Fruit fly (Drosophila melanogaster) whole organism, prepupa: Measurements from ENCODE around the gene CG3909.

Source experiments
- Blimp-1 ChIP-seq: fragments of 200-800 bp; sonication (Bioruptor generic); optimal IDR thresholded peaks from 3 replicates; lab custom pipeline; 2017; ENCODE audit warnings: missing biosample characterization, missing genetic modification characterization, mild to moderate bottlenecking, moderate library complexity, missing genetic modification reagents
- CG10631 ChIP-seq: fragments of 200-800 bp; sonication (Bioruptor generic); optimal IDR thresholded peaks from 2 replicates; lab custom pipeline; 2016; ENCODE audit warnings: missing biosample characterization, missing genetic modification characterization
- CG10669 ChIP-seq: fragments of 200-800 bp; sonication (Bioruptor generic); optimal IDR thresholded peaks from 3 replicates; lab custom pipeline; 2018; ENCODE audit warnings: missing biosample characterization, mild to moderate bottlenecking, missing genetic modification characterization, moderate library complexity
- CG11762 ChIP-seq: fragments of 200-800 bp; sonication (Bioruptor generic); optimal IDR thresholded peaks from 3 replicates; lab custom pipeline; 2016; ENCODE audit warnings: missing biosample characterization, missing genetic modification characterization; ENCODE audit not compliant: insufficient read depth
- CG11902 ChIP-seq: fragments of 200-800 bp; sonication (Bioruptor generic); optimal IDR thresholded peaks from 3 replicates; lab custom pipeline; 2016; ENCODE audit warnings: missing biosample characterization, missing genetic modification characterization
- CG15336 ChIP-seq: fragments of 200-800 bp; sonication (Bioruptor generic); IDR thresholded peaks from 2 replicates; pipeline ENCODE4 v1.3.6; 2022; ENCODE audit warnings: missing biosample characterization, missing genetic modification characterization
- CG1621 ChIP-seq: fragments of 200-800 bp; sonication (Bioruptor generic); optimal IDR thresholded peaks from 3 replicates; lab custom pipeline; 2018; ENCODE audit warnings: missing biosample characterization, mild to moderate bottlenecking, missing genetic modification characterization
- CG16779 ChIP-seq: fragments of 200-800 bp; sonication (Bioruptor generic); optimal IDR thresholded peaks from 3 replicates; lab custom pipeline; 2017; ENCODE audit warnings: missing biosample characterization, mild to moderate bottlenecking, missing genetic modification characterization
- CG3032 ChIP-seq: fragments of 200-800 bp; optimal IDR thresholded peaks from 2 replicates; lab custom pipeline; 2019; ENCODE audit warnings: missing biosample characterization, mild to moderate bottlenecking, missing genetic modification characterization, moderate library complexity
- CG31627 ChIP-seq: fragments of 200-800 bp; sonication (Bioruptor generic); optimal IDR thresholded peaks from 3 replicates; lab custom pipeline; 2016; ENCODE audit warnings: missing biosample characterization, missing genetic modification characterization
- CG32006 ChIP-seq: fragments of 200-800 bp; sonication (Bioruptor generic); optimal IDR thresholded peaks from 3 replicates; lab custom pipeline; 2017; ENCODE audit warnings: missing biosample characterization, mild to moderate bottlenecking, missing genetic modification characterization
- CG34406 ChIP-seq: fragments of 200-800 bp; sonication (Bioruptor generic); optimal IDR thresholded peaks from 3 replicates; lab custom pipeline; 2016; ENCODE audit warnings: missing biosample characterization, missing genetic modification characterization
- CG3919 ChIP-seq: fragments of 200-800 bp; sonication (Bioruptor generic); optimal IDR thresholded peaks from 3 replicates; lab custom pipeline; 2016; ENCODE audit warnings: missing biosample characterization, missing genetic modification characterization
- CG4318 ChIP-seq: fragments of 200-800 bp; sonication (Bioruptor generic); optimal IDR thresholded peaks from 3 replicates; lab custom pipeline; 2017; ENCODE audit warnings: missing biosample characterization, mild to moderate bottlenecking, missing genetic modification characterization
- CG6163 ChIP-seq: fragments of 200-800 bp; sonication (Bioruptor generic); IDR thresholded peaks from 3 replicates; pipeline ENCODE4 v1.3.6; 2022; ENCODE audit warnings: missing biosample characterization, missing genetic modification characterization
- CG6276 ChIP-seq: fragments of 200-800 bp; sonication (Bioruptor generic); optimal IDR thresholded peaks from 2 replicates; lab custom pipeline; 2017; ENCODE audit warnings: missing biosample characterization, mild to moderate bottlenecking, missing genetic modification characterization
- CG6792 ChIP-seq: fragments of 200-800 bp; sonication (Bioruptor generic); optimal IDR thresholded peaks from 3 replicates; lab custom pipeline; 2016; ENCODE audit warnings: missing biosample characterization, missing genetic modification characterization
- CG6808 ChIP-seq: fragments of 200-800 bp; sonication (Bioruptor generic); optimal IDR thresholded peaks from 3 replicates; lab custom pipeline; 2017; ENCODE audit warnings: missing biosample characterization, missing genetic modification characterization, mild to moderate bottlenecking, moderate library complexity, missing genetic modification reagents
- CG6854 ChIP-seq: fragments of 200-800 bp; sonication (Bioruptor generic); optimal IDR thresholded peaks from 2 replicates; lab custom pipeline; 2017; ENCODE audit warnings: missing biosample characterization, mild to moderate bottlenecking, missing genetic modification characterization
- CG8319 ChIP-seq: fragments of 200-800 bp; sonication (Bioruptor generic); optimal IDR thresholded peaks from 3 replicates; lab custom pipeline; 2016; ENCODE audit warnings: missing biosample characterization, missing genetic modification characterization
- CG8632 ChIP-seq: fragments of 200-800 bp; sonication (Bioruptor generic); optimal IDR thresholded peaks from 3 replicates; lab custom pipeline; 2016; ENCODE audit warnings: missing biosample characterization, missing genetic modification characterization
- CG9139 ChIP-seq: fragments of 200-800 bp; sonication (Bioruptor generic); optimal IDR thresholded peaks from 3 replicates; lab custom pipeline; 2017; ENCODE audit warnings: missing biosample characterization, mild to moderate bottlenecking, missing genetic modification characterization
- Eip78C ChIP-seq: fragments of 200-800 bp; sonication (Bioruptor generic); peaks from one replicate; lab custom pipeline; 2016; ENCODE audit warnings: missing biosample characterization, missing genetic modification characterization
- Eip93F ChIP-seq: fragments of 200-800 bp; sonication (Bioruptor generic); optimal IDR thresholded peaks from 2 replicates; lab custom pipeline; 2016; ENCODE audit warnings: missing biosample characterization, mild to moderate bottlenecking, missing genetic modification characterization
- Ets21C ChIP-seq: fragments of 200-800 bp; sonication (Bioruptor generic); optimal IDR thresholded peaks from 3 replicates; lab custom pipeline; 2016; ENCODE audit warnings: missing biosample characterization, missing genetic modification characterization
- Ets96B ChIP-seq: fragments of 200-800 bp; optimal IDR thresholded peaks from 2 replicates; lab custom pipeline; 2019; ENCODE audit warnings: missing biosample characterization, mild to moderate bottlenecking, missing genetic modification characterization, moderate library complexity
- Hr38 ChIP-seq: sonication (Bioruptor generic); optimal IDR thresholded peaks from 2 replicates; lab custom pipeline; 2016; ENCODE audit warnings: missing biosample characterization, missing genetic modification characterization
- Hr39 ChIP-seq: fragments of 200-800 bp; sonication (Bioruptor generic); optimal IDR thresholded peaks from 2 replicates; lab custom pipeline; 2016; ENCODE audit warnings: missing biosample characterization, missing genetic modification characterization
- Hr4 ChIP-seq: fragments of 200-800 bp; sonication (Bioruptor generic); optimal IDR thresholded peaks from 3 replicates; lab custom pipeline; 2016; ENCODE audit warnings: missing biosample characterization, missing genetic modification characterization
- Lpt ChIP-seq: fragments of 200-800 bp; sonication (Bioruptor generic); optimal IDR thresholded peaks from 3 replicates; lab custom pipeline; 2016; ENCODE audit warnings: missing biosample characterization, missing genetic modification characterization
- OdsH ChIP-seq: fragments of 200-800 bp; sonication (Bioruptor generic); optimal IDR thresholded peaks from 3 replicates; lab custom pipeline; 2016; ENCODE audit warnings: missing biosample characterization, missing genetic modification characterization
- Smox ChIP-seq: fragments of 200-800 bp; sonication (Bioruptor generic); optimal IDR thresholded peaks from 3 replicates; lab custom pipeline; 2016; ENCODE audit warnings: missing biosample characterization, missing genetic modification characterization
- Sox14 ChIP-seq: fragments of 200-800 bp; sonication (Bioruptor generic); optimal IDR thresholded peaks from 3 replicates; lab custom pipeline; 2016; ENCODE audit warnings: missing biosample characterization, missing genetic modification characterization
- Sox15 ChIP-seq: fragments of 200-800 bp; sonication (Bioruptor generic); optimal IDR thresholded peaks from 3 replicates; lab custom pipeline; 2016; ENCODE audit warnings: missing biosample characterization, missing genetic modification characterization
- achi ChIP-seq: fragments of 200-800 bp; sonication (Bioruptor generic); optimal IDR thresholded peaks from 3 replicates; lab custom pipeline; 2016; ENCODE audit warnings: missing biosample characterization, missing genetic modification characterization
- acj6 ChIP-seq: fragments of 200-800 bp; sonication (Bioruptor generic); optimal IDR thresholded peaks from 3 replicates; lab custom pipeline; 2016; ENCODE audit warnings: missing biosample characterization, missing genetic modification characterization
- cyc ChIP-seq: fragments of 200-800 bp; sonication (Bioruptor generic); optimal IDR thresholded peaks from 3 replicates; lab custom pipeline; 2016; ENCODE audit warnings: missing biosample characterization, missing genetic modification characterization
- dsx ChIP-seq: fragments of 200-800 bp; optimal IDR thresholded peaks from 3 replicates; lab custom pipeline; 2019; ENCODE audit warnings: missing biosample characterization, mild to moderate bottlenecking, missing genetic modification characterization, moderate library complexity; ENCODE audit not compliant: poor library complexity, severe bottlenecking
- esn ChIP-seq: fragments of 200-800 bp; sonication (Bioruptor generic); optimal IDR thresholded peaks from 2 replicates; lab custom pipeline; 2016; ENCODE audit warnings: missing biosample characterization, mild to moderate bottlenecking, missing genetic modification characterization, moderate library complexity
- fd59A ChIP-seq: fragments of 200-800 bp; sonication (Bioruptor generic); optimal IDR thresholded peaks from 2 replicates; lab custom pipeline; 2017; ENCODE audit warnings: missing biosample characterization, mild to moderate bottlenecking, missing genetic modification characterization, missing genetic modification reagents
- fkh ChIP-seq: fragments of 200-800 bp; sonication (Bioruptor generic); optimal IDR thresholded peaks from 3 replicates; lab custom pipeline; 2017; ENCODE audit warnings: missing biosample characterization, mild to moderate bottlenecking, missing genetic modification characterization, moderate library complexity
- lz ChIP-seq: fragments of 200-800 bp; sonication (Bioruptor generic); optimal IDR thresholded peaks from 3 replicates; lab custom pipeline; 2016; ENCODE audit warnings: missing biosample characterization, missing genetic modification characterization
- net ChIP-seq: fragments of 200-800 bp; sonication (Bioruptor generic); optimal IDR thresholded peaks from 3 replicates; lab custom pipeline; 2016; ENCODE audit warnings: missing biosample characterization, missing genetic modification characterization
- pdm3 ChIP-seq: fragments of 200-800 bp; sonication (Bioruptor generic); optimal IDR thresholded peaks from 3 replicates; lab custom pipeline; 2016; ENCODE audit warnings: missing biosample characterization, missing genetic modification characterization
- ss ChIP-seq, 2 experiments: fragments of 200-800 bp; sonication (Bioruptor generic); optimal IDR thresholded peaks; 2 replicates in 1 of 2; 3 replicates in 1 of 2; lab custom pipeline; 2017 to 2018; ENCODE audit warnings: mild to moderate bottlenecking in 2 of 2, missing biosample characterization in 2 of 2, missing genetic modification characterization in 2 of 2, moderate library complexity in 1 of 2
- svp ChIP-seq: fragments of 200-800 bp; sonication (Bioruptor generic); peaks from one replicate; lab custom pipeline; 2016; ENCODE audit warnings: missing biosample characterization, missing genetic modification characterization
- topi ChIP-seq: fragments of 200-800 bp; sonication (Bioruptor generic); optimal IDR thresholded peaks from 3 replicates; lab custom pipeline; 2016; ENCODE audit warnings: missing biosample characterization, missing genetic modification characterization
- vri ChIP-seq: fragments of 200-800 bp; sonication (Bioruptor generic); optimal IDR thresholded peaks from 3 replicates; lab custom pipeline; 2016; ENCODE audit warnings: missing biosample characterization, mild to moderate bottlenecking, missing genetic modification characterization

Gene CG3909

DNA sequence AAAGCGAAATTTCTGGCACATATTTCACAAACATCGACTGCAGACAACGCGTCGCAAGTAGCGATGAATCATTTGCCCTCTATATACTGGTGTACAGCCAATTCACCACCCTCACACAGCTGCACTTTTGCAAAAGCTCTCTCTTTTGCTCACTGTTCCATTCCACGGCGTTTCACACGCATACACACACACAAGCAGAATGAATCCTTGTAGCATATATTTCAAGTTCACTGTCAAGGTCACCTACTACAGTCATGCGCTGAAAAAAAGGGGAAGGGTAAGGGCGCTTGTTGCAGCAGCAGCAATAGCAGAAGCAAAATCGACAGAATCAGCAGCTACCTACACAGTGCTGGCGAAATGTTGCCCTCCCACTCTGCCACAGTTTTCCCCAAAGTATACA, 37.6 kb downstream of the CG3909 start (continued):
- no peak for TF ChIP-seq Hr38 (GFP tag; lab: Kevin White, UChicago)
- no peak for TF ChIP-seq CG31627 (GFP tag; lab: Kevin White, UChicago)
- TF ChIP-seq CG15336 (GFP tag; lab: Robert Waterston, UW), result no peak
- no peak for TF ChIP-seq lz (GFP tag; lab: Kevin White, UChicago)
- no peak for TF ChIP-seq Sox15

DNA sequence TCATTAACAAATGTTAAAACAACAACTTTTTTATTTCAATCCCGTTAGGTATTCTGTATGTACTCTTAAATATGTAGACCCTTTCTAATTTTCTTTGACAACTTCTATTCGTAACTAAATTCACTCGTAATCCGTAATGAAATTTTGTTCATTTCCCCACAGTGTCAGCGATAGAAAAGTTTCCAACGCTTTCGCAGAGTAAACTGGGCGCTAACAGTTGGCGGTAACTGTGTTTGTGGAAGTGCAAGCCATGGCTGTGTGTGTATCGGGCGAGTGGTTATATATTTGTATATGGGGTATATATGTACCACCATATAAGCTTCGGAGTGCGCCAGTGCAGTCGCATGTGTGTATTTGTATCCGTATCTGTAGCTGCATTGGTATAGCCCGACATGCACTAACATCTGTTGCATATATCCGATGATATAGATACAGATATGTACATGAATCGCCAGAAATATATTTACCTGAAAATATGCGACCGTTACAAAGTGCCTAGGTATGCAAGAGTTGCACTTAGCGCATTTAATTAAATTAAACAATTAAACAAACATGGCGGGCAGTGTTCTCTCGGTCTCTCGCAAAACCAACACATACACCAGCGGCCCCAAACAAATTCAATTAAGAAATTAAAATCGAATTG, 38.5 kb downstream of the CG3909 start:
- TF ChIP-seq Lpt (GFP tag; lab: Kevin White, UChicago) (no peak), CG6163 (GFP tag; lab: Robert Waterston, UW) (0 out of 3 replicates have a peak, but pooled peaks have one; percentile 31), Hr38 (GFP tag; lab: Kevin White, UChicago) (no peak), CG1621 (tag; lab: Kevin White, UChicago) (no peak), topi (GFP tag; lab: Kevin White, UChicago) (no peak), CG6854 (GFP tag; lab: Kevin White, UChicago) (no peak), Smox (GFP tag; lab: Kevin White, UChicago) (no peak), acj6 (GFP tag; lab: Kevin White, UChicago) (peak; percentile 4), cyc (peak; percentile 33), net (peak; percentile 13), svp (GFP tag; lab: Kevin White, UChicago) (peak; percentile 40), CG10631 (GFP tag; lab: Kevin White, UChicago) (peak; percentile 12), pdm3 (GFP tag; lab: Kevin White, UChicago) (no peak), Blimp-1 (GFP tag; lab: Kevin White, UChicago) (no peak), lz (GFP tag; lab: Kevin White, UChicago) (no peak), Eip93F (no peak), esn (peak; percentile 5), CG6276 (GFP tag; lab: Kevin White, UChicago) (no peak), CG16779 (tag; lab: Kevin White, UChicago) (no peak), CG32006 (peak; percentile 0), CG8632 (GFP tag; lab: Kevin White, UChicago) (no peak), Hr4 (GFP tag; lab: Kevin White, UChicago) (peak; percentile 20), Eip78C (GFP tag; lab: Kevin White, UChicago) (peak; percentile 60), fd59A (GFP tag; lab: Kevin White, UChicago) (no peak), Hr39 (GFP tag; lab: Kevin White, UChicago) (peak; percentile 28), vri (peak; percentile 42), CG9139 (GFP tag; lab: Kevin White, UChicago) (no peak), CG6792 (no peak), CG3919 (GFP tag; lab: Kevin White, UChicago) (no peak), achi (GFP tag; lab: Kevin White, UChicago) (peak; percentile 0), CG8319 (no peak), dsx (GFP tag; lab: Kevin White, UChicago) (no peak), CG11902 (GFP tag; lab: Kevin White, UChicago) (no peak), Ets21C (peak; percentile 8), CG3032 (tag; lab: Kevin White, UChicago) (peak; percentile 21), Sox14 (GFP tag; lab: Kevin White, UChicago) (peak; percentile 23), CG34406 (GFP tag; lab: Kevin White, UChicago) (no peak), ss (GFP tag; optimal IDR thresholded peaks at IDR 0.05; lab: Kevin White, UChicago) (no peak), CG31627 (GFP tag; lab: Kevin White, UChicago) (peak; percentile 27), CG11762 (GFP tag; lab: Kevin White, UChicago) (no peak), CG10669 (GFP tag; lab: Kevin White, UChicago) (no peak), Ets96B (peak; percentile 19), CG6808 (GFP tag; lab: Kevin White, UChicago) (peak; percentile 10), Sox15 (peak; percentile 24), CG4318 (no peak), fkh (no peak), OdsH (GFP tag; lab: Kevin White, UChicago) (no peak)
